Fruit fly (Drosophila melanogaster) whole organism, embryonic: Measurements from ENCODE around the gene CG10194.

Source experiments
- Abd-B ChIP-seq: fragments of 200-800 bp; sonication (Bioruptor generic); optimal IDR thresholded peaks from 2 replicates; lab custom pipeline; 2018; ENCODE audit warnings: missing biosample characterization, mild to moderate bottlenecking, missing genetic modification characterization, moderate library complexity
- BEAF-32 ChIP-seq: fragments of 200-800 bp; sonication (Bioruptor generic); optimal IDR thresholded peaks from 3 replicates; lab custom pipeline; 2017; ENCODE audit warnings: missing biosample characterization, missing genetic modification characterization, mild to moderate bottlenecking, moderate library complexity, missing genetic modification reagents
- CG1024 ChIP-seq: fragments of 200-800 bp; sonication (Bioruptor generic); IDR thresholded peaks from 2 replicates; pipeline ENCODE4 v1.3.6; 2022; ENCODE audit warnings: missing biosample characterization, missing genetic modification characterization
- CG10267 ChIP-seq: fragments of 200-800 bp; sonication (Bioruptor generic); optimal IDR thresholded peaks from 2 replicates; lab custom pipeline; 2018; ENCODE audit warnings: missing biosample characterization, mild to moderate bottlenecking, missing genetic modification characterization, moderate library complexity
- CG10366 ChIP-seq: fragments of 200-800 bp; sonication (Bioruptor generic); IDR thresholded peaks from 2 replicates; pipeline ENCODE4 v1.3.6; 2022; ENCODE audit warnings: missing biosample characterization, missing genetic modification characterization
- CG10543 ChIP-seq: fragments of 200-800 bp; sonication (Bioruptor generic); optimal IDR thresholded peaks from 3 replicates; lab custom pipeline; 2017; ENCODE audit warnings: missing biosample characterization, mild to moderate bottlenecking, missing genetic modification characterization, moderate library complexity
- CG10979 ChIP-seq: fragments of 200-800 bp; sonication (Bioruptor generic); optimal IDR thresholded peaks from 2 replicates; lab custom pipeline; 2018; ENCODE audit warnings: missing biosample characterization, mild to moderate bottlenecking, missing genetic modification characterization, moderate library complexity
- CG11093 ChIP-seq: fragments of 200-800 bp; sonication (Bioruptor generic); IDR thresholded peaks from 3 replicates; pipeline ENCODE4 v1.3.6; 2022; ENCODE audit warnings: missing biosample characterization, missing genetic modification characterization
- CG11560 ChIP-seq: fragments of 200-800 bp; sonication (Bioruptor generic); IDR thresholded peaks from 3 replicates; pipeline ENCODE4 v1.3.6; 2022; ENCODE audit warnings: missing biosample characterization, missing genetic modification characterization
- CG13123 ChIP-seq: fragments of 200-800 bp; sonication (Bioruptor generic); optimal IDR thresholded peaks from 2 replicates; lab custom pipeline; 2016; ENCODE audit warnings: missing biosample characterization, missing genetic modification characterization
- CG15011 ChIP-seq: fragments of 200-800 bp; sonication (Bioruptor generic); optimal IDR thresholded peaks from 3 replicates; lab custom pipeline; 2018; ENCODE audit warnings: missing biosample characterization, mild to moderate bottlenecking, missing genetic modification characterization
- CG15601 ChIP-seq: fragments of 200-800 bp; sonication (Bioruptor generic); optimal IDR thresholded peaks from 3 replicates; lab custom pipeline; 2019; ENCODE audit warnings: missing biosample characterization, mild to moderate bottlenecking, missing genetic modification characterization, moderate library complexity
- CG16813 ChIP-seq: fragments of 200-800 bp; sonication (Bioruptor generic); IDR thresholded peaks from 3 replicates; pipeline ENCODE4 v1.3.6; 2022; ENCODE audit warnings: missing biosample characterization, missing genetic modification characterization; ENCODE audit not compliant: partially characterized antibody
- CG17802 ChIP-seq: fragments of 200-800 bp; sonication (Bioruptor generic); optimal IDR thresholded peaks from 2 replicates; lab custom pipeline; 2018; ENCODE audit warnings: missing biosample characterization, mild to moderate bottlenecking, missing genetic modification characterization, moderate library complexity
- CG2116 ChIP-seq: fragments of 200-800 bp; sonication (Bioruptor generic); optimal IDR thresholded peaks from 3 replicates; lab custom pipeline; 2018; ENCODE audit warnings: missing biosample characterization, mild to moderate bottlenecking, missing genetic modification characterization
- CG2875 ChIP-seq: fragments of 200-800 bp; sonication (Bioruptor generic); optimal IDR thresholded peaks from 2 replicates; lab custom pipeline; 2017; ENCODE audit warnings: missing biosample characterization, mild to moderate bottlenecking, missing genetic modification characterization, missing genetic modification reagents
- CG2889 ChIP-seq: fragments of 200-800 bp; sonication (Bioruptor generic); IDR thresholded peaks from 3 replicates; pipeline ENCODE4 v1.3.6; 2022; ENCODE audit warnings: missing biosample characterization, missing genetic modification characterization
- CG32532 ChIP-seq: fragments of 200-800 bp; sonication (Bioruptor generic); IDR thresholded peaks from 2 replicates; pipeline ENCODE4 v1.3.6; 2022; ENCODE audit warnings: missing biosample characterization, missing genetic modification characterization
- CG6791 ChIP-seq: fragments of 200-800 bp; sonication (Bioruptor generic); IDR thresholded peaks from 3 replicates; pipeline ENCODE4 v1.3.6; 2022; ENCODE audit warnings: missing biosample characterization, missing genetic modification characterization; ENCODE audit not compliant: partially characterized antibody
- CG7928 ChIP-seq: fragments of 200-800 bp; sonication (Bioruptor generic); optimal IDR thresholded peaks from 2 replicates; lab custom pipeline; 2017; ENCODE audit warnings: missing biosample characterization, mild to moderate bottlenecking, missing genetic modification characterization
- CG8924 ChIP-seq: fragments of 200-800 bp; optimal IDR thresholded peaks from 3 replicates; lab custom pipeline; 2019; ENCODE audit warnings: missing biosample characterization, mild to moderate bottlenecking, missing genetic modification characterization, moderate library complexity
- Ets65A ChIP-seq: fragments of 200-800 bp; sonication (Bioruptor generic); peaks from one replicate; lab custom pipeline; 2016; ENCODE audit warnings: missing biosample characterization, missing genetic modification characterization
- HLH54F ChIP-seq: fragments of 200-800 bp; sonication (Bioruptor generic); optimal IDR thresholded peaks from 3 replicates; lab custom pipeline; 2016; ENCODE audit warnings: missing biosample characterization, missing genetic modification characterization
- HmgZ ChIP-seq: fragments of 200-800 bp; sonication (Bioruptor generic); optimal IDR thresholded peaks from 2 replicates; lab custom pipeline; 2018; ENCODE audit warnings: missing biosample characterization, mild to moderate bottlenecking, missing genetic modification characterization
- Lpt ChIP-seq: fragments of >200 bp; optimal IDR thresholded peaks from 2 replicates; lab custom pipeline; 2018; ENCODE audit warnings: missing biosample characterization, missing genetic modification characterization
- MTF-1 ChIP-seq: fragments of 200-800 bp; sonication (Bioruptor generic); optimal IDR thresholded peaks from 2 replicates; lab custom pipeline; 2018; ENCODE audit warnings: missing biosample characterization, mild to moderate bottlenecking, missing genetic modification characterization, borderline replicate concordance
- Max ChIP-seq: fragments of 200-800 bp; sonication (Bioruptor generic); optimal IDR thresholded peaks from 2 replicates; lab custom pipeline; 2016; ENCODE audit warnings: missing biosample characterization, mild to moderate bottlenecking, missing genetic modification characterization
- Xrp1 ChIP-seq: fragments of 200-800 bp; sonication (Bioruptor generic); IDR thresholded peaks from 2 replicates; pipeline ENCODE4 v1.3.6; 2022; ENCODE audit warnings: missing biosample characterization, missing genetic modification characterization
- ac ChIP-seq: fragments of 200-800 bp; sonication (Bioruptor generic); optimal IDR thresholded peaks from 3 replicates; lab custom pipeline; 2017; ENCODE audit warnings: missing biosample characterization, mild to moderate bottlenecking, missing genetic modification characterization
- al ChIP-seq: fragments of 200-800 bp; sonication (Bioruptor generic); IDR thresholded peaks from 2 replicates; pipeline ENCODE4 v1.3.6; 2022; ENCODE audit warnings: missing biosample characterization, missing genetic modification characterization
- btn ChIP-seq: fragments of 200-800 bp; sonication (Bioruptor generic); optimal IDR thresholded peaks from 2 replicates; lab custom pipeline; 2016; ENCODE audit warnings: missing biosample characterization, missing genetic modification characterization
- caup ChIP-seq: fragments of 200-800 bp; sonication (Bioruptor generic); optimal IDR thresholded peaks from 3 replicates; lab custom pipeline; 2017; ENCODE audit warnings: missing biosample characterization, mild to moderate bottlenecking, missing genetic modification characterization, moderate library complexity; ENCODE audit not compliant: severe bottlenecking
- cg ChIP-seq: fragments of 200-800 bp; sonication (Bioruptor generic); optimal IDR thresholded peaks from 3 replicates; lab custom pipeline; 2019; ENCODE audit warnings: missing biosample characterization, mild to moderate bottlenecking, missing genetic modification characterization, moderate library complexity
- chif ChIP-seq, 2 experiments: fragments of 200-800 bp; sonication (Bioruptor generic); optimal IDR thresholded peaks; 3 replicates each; lab custom pipeline; 2016; ENCODE audit warnings: missing biosample characterization in 2 of 2, missing genetic modification characterization in 2 of 2
- esg ChIP-seq: fragments of 200-800 bp; sonication (Bioruptor generic); conservative IDR thresholded peaks from 2 replicates; pipeline ENCODE4 v1.3.6; 2022; ENCODE audit warnings: missing biosample characterization, missing genetic modification characterization
- gem ChIP-seq: fragments of 200-800 bp; sonication (Bioruptor generic); optimal IDR thresholded peaks from 2 replicates; lab custom pipeline; 2019; ENCODE audit warnings: missing biosample characterization, mild to moderate bottlenecking, missing genetic modification characterization, moderate library complexity
- gfzf ChIP-seq: fragments of 200-800 bp; sonication (Bioruptor generic); optimal IDR thresholded peaks from 2 replicates; lab custom pipeline; 2016; ENCODE audit warnings: missing biosample characterization, mild to moderate bottlenecking, missing genetic modification characterization, moderate library complexity
- grau ChIP-seq: fragments of 200-800 bp; optimal IDR thresholded peaks from 3 replicates; lab custom pipeline; 2019; ENCODE audit warnings: missing biosample characterization, mild to moderate bottlenecking, missing genetic modification characterization, moderate library complexity
- gt ChIP-seq: fragments of 200-800 bp; sonication (Bioruptor generic); IDR thresholded peaks from 2 replicates; pipeline ENCODE4 v1.3.6; 2022; ENCODE audit warnings: missing biosample characterization, missing genetic modification characterization
- hkb ChIP-seq, 2 experiments: fragments of 200-800 bp in 1 of 2; fragments of >200 bp in 1 of 2; sonication (Bioruptor generic) in 1 of 2; IDR thresholded peaks in 1 of 2; optimal IDR thresholded peaks in 1 of 2; 2 replicates each; pipeline versions ENCODE4 v1.3.6 to Lab custom; 2017 to 2022; ENCODE audit warnings: missing biosample characterization in 1 of 2, missing genetic modification characterization in 1 of 2
- knrl ChIP-seq: fragments of 200-800 bp; sonication (Bioruptor generic); IDR thresholded peaks from 3 replicates; pipeline ENCODE4 v1.3.6; 2022; ENCODE audit warnings: missing biosample characterization, missing genetic modification characterization; ENCODE audit not compliant: partially characterized antibody
- maf-S ChIP-seq: fragments of 200-800 bp; sonication (Bioruptor generic); optimal IDR thresholded peaks from 2 replicates; lab custom pipeline; 2016; ENCODE audit warnings: missing biosample characterization, missing genetic modification characterization
- pita ChIP-seq: fragments of 200-800 bp; sonication (Bioruptor generic); optimal IDR thresholded peaks from 2 replicates; lab custom pipeline; 2017; ENCODE audit warnings: missing biosample characterization, mild to moderate bottlenecking, missing genetic modification characterization
- sd ChIP-seq: fragments of 200-800 bp; sonication (Bioruptor generic); optimal IDR thresholded peaks from 3 replicates; lab custom pipeline; 2018; ENCODE audit warnings: missing biosample characterization, mild to moderate bottlenecking, missing genetic modification characterization, moderate library complexity
- tgo ChIP-seq: fragments of 200-800 bp; sonication (Bioruptor generic); IDR thresholded peaks from 3 replicates; pipeline ENCODE4 v1.3.6; 2022; ENCODE audit warnings: missing biosample characterization, missing genetic modification characterization
- tna ChIP-seq: fragments of 200-800 bp; sonication (Bioruptor generic); IDR thresholded peaks from 2 replicates; pipeline ENCODE4 v1.3.6; 2022; ENCODE audit warnings: missing biosample characterization, missing genetic modification characterization; ENCODE audit not compliant: partially characterized antibody
- zfh1 ChIP-seq: fragments of 200-800 bp; sonication (Bioruptor generic); IDR thresholded peaks from 3 replicates; pipeline ENCODE4 v1.3.6; 2022; ENCODE audit warnings: missing biosample characterization, missing genetic modification characterization
- zfh2 ChIP-seq: fragments of 200-800 bp; sonication (Bioruptor generic); optimal IDR thresholded peaks from 2 replicates; lab custom pipeline; 2016; ENCODE audit warnings: missing biosample characterization, missing genetic modification characterization

CG10194 gene

DNA sequence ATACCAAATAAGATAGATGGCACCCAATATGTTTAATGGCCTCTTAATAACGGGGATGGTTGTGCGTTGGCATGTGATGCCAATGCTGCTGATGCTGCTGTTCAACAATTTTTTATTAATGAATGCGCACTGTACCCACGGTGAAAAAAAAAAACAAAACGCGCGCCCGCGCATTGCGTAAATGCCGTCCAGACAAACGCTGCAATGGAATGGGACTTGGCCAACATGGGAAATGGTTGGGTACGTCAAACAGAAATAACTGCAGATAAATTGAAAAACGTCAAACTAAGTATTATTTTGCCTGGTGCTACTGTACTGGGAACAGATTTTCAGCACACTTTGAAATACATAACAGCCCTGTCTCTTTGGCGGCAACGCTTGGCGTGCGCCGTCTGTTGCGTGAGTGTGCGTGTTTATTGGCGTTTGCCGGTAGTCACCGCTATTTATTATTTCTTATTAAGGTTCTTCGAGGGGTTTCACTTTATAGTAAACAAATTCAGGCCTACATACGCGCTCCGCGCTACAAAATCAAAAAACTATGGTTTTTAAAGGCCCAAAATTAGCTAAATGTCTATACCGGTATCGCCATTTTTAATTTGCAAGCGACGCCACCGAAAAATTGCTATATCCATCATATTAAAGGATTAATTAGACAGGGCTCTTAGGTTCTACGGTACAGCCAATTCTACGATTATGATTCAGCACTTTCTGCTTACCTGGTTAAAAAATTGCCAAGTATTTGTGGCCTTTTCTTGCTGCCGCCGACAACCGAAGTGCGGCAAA is 37.2 kb downstream of the CG10194 start (continued):
- TF ChIP-seq CG7928 (GFP tag; lab: Kevin White, UChicago) (no peak), CG10979 (tag; lab: Kevin White, UChicago) (peak; percentile 13), CG2875 (GFP tag; lab: Kevin White, UChicago) (no peak), CG32532 (GFP tag; lab: Robert Waterston, UW) (peak; percentile 37; the same call in 1 of the 2 replicates), Xrp1 (GFP tag; lab: Robert Waterston, UW) (peak; percentile 53; the same call in 1 of the 2 replicates), CG1024 (GFP tag; lab: Robert Waterston, UW) (0 out of 2 replicates have a peak, but pooled peaks have one; percentile 2), pita (GFP tag; lab: Kevin White, UChicago) (no peak), ac (no peak), CG15011 (no peak), gfzf (GFP tag; lab: Kevin White, UChicago) (no peak), chif (GFP tag; optimal IDR thresholded peaks at IDR 0.05; lab: Kevin White, UChicago) (peak in 1 of 2 experiments; percentile 10), BEAF-32 (no peak), al (GFP tag; lab: Robert Waterston, UW) (no peak), maf-S (GFP tag; lab: Kevin White, UChicago) (no peak), CG2116 (no peak), caup (GFP tag; lab: Kevin White, UChicago) (no peak), sd (tag; lab: Kevin White, UChicago) (peak; percentile 30), CG10267 (tag; lab: Kevin White, UChicago) (no peak), btn (no peak), esg (GFP tag; lab: Robert Waterston, UW) (no peak), CG8924 (no peak), CG10366 (GFP tag; lab: Robert Waterston, UW) (no peak), Ets65A (GFP tag; lab: Kevin White, UChicago) (peak; percentile 93), CG17802 (tag; lab: Kevin White, UChicago) (no peak), HmgZ (tag; lab: Kevin White, UChicago) (no peak), zfh1 (GFP tag; lab: Robert Waterston, UW) (no peak), Max (GFP tag; lab: Kevin White, UChicago) (no peak), gem (tag; lab: Kevin White, UChicago) (peak; percentile 44), gt (no peak), Abd-B (GFP tag; lab: Kevin White, UChicago) (no peak), CG11560 (tag; lab: Robert Waterston, UW) (no peak), CG13123 (GFP tag; lab: Kevin White, UChicago) (no peak), CG11093 (0 out of 3 replicates have a peak, but pooled peaks have one; percentile 35), cg (GFP tag; lab: Kevin White, UChicago) (peak; percentile 85), hkb (optimal IDR thresholded peaks at IDR 0.05; lab: Kevin White, UChicago) (no peak), hkb (GFP tag; IDR thresholded peaks at IDR 0.05; lab: Robert Waterston, UW) (peak; percentile 24; the same call in 1 of the 2 replicates), grau (tag; lab: Kevin White, UChicago) (peak; percentile 82), Lpt (GFP tag; lab: Kevin White, UChicago) (no peak), HLH54F (GFP tag; lab: Kevin White, UChicago) (no peak), tna (GFP tag; lab: Robert Waterston, UW) (no peak), MTF-1 (GFP tag; lab: Kevin White, UChicago) (no peak), CG2889 (GFP tag; lab: Robert Waterston, UW) (no peak), tgo (GFP tag; lab: Robert Waterston, UW) (no peak), CG10543 (GFP tag; lab: Kevin White, UChicago) (peak; percentile 18), CG16813 (no peak), CG6791 (GFP tag; lab: Robert Waterston, UW) (peak; percentile 40; the same call in 1 of the 3 replicates), knrl (GFP tag; lab: Robert Waterston, UW) (peak; percentile 17; the same call in 1 of the 3 replicates), CG15601 (tag; lab: Kevin White, UChicago) (no peak), zfh2 (GFP tag; lab: Kevin White, UChicago) (no peak)
